Worm (Caenorhabditis elegans) whole organism, late embryonic: Measurements from ENCODE around the gene clec-210.

Experiments used
- dve-1 ChIP-seq: sonication (generic microtip); optimal IDR thresholded peaks from 2 replicates; lab custom pipeline; 2017; ENCODE audit warnings: antibody characterized with exemption, mild to moderate bottlenecking, missing genetic modification characterization, missing compliant biosample characterization
- fkh-6 ChIP-seq: sonication (generic microtip); optimal IDR thresholded peaks from 2 replicates; lab custom pipeline; 2016; ENCODE audit warnings: missing genetic modification characterization, missing compliant biosample characterization
- hlh-13 ChIP-seq: fragments of 200-800 bp; sonication (Bioruptor generic); optimal IDR thresholded peaks from 2 replicates; lab custom pipeline; 2018; ENCODE audit warnings: mild to moderate bottlenecking, missing genetic modification characterization, missing compliant biosample characterization
- hlh-8 ChIP-seq: sonication (generic microtip); optimal IDR thresholded peaks from 2 replicates; lab custom pipeline; 2016; ENCODE audit warnings: missing genotype, missing genetic modification characterization, missing compliant biosample characterization
- nfya-1 ChIP-seq: sonication (generic microtip); optimal IDR thresholded peaks from 2 replicates; lab custom pipeline; 2017; ENCODE audit warnings: missing genetic modification characterization, mild to moderate bottlenecking, missing compliant biosample characterization, antibody characterized with exemption, moderate library complexity
- nhr-11 ChIP-seq: fragments of 150-350 bp; optimal IDR thresholded peaks from 2 replicates; lab custom pipeline; 2014; ENCODE audit warnings: missing biosample characterization, missing genetic modification characterization
- pag-3 ChIP-seq: sonication (generic microtip); optimal IDR thresholded peaks from 2 replicates; lab custom pipeline; 2016; ENCODE audit warnings: missing compliant biosample characterization, missing genetic modification characterization, borderline replicate concordance
- rnt-1 ChIP-seq: sonication (generic microtip); optimal IDR thresholded peaks from 2 replicates; lab custom pipeline; 2016; ENCODE audit warnings: missing genetic modification characterization, missing compliant biosample characterization
- sdc-2 ChIP-seq: sonication (generic microtip); optimal IDR thresholded peaks from 2 replicates; lab custom pipeline; 2016; ENCODE audit warnings: missing genotype, missing genetic modification characterization, missing compliant biosample characterization
- sox-4 ChIP-seq: sonication (generic microtip); optimal IDR thresholded peaks from 2 replicates; lab custom pipeline; 2017; ENCODE audit warnings: mild to moderate bottlenecking, missing genetic modification characterization, inconsistent platforms, missing compliant biosample characterization
- tbx-2 ChIP-seq: sonication (generic microtip); optimal IDR thresholded peaks from 2 replicates; lab custom pipeline; 2016; ENCODE audit warnings: missing genetic modification characterization, missing compliant biosample characterization

DNA sequence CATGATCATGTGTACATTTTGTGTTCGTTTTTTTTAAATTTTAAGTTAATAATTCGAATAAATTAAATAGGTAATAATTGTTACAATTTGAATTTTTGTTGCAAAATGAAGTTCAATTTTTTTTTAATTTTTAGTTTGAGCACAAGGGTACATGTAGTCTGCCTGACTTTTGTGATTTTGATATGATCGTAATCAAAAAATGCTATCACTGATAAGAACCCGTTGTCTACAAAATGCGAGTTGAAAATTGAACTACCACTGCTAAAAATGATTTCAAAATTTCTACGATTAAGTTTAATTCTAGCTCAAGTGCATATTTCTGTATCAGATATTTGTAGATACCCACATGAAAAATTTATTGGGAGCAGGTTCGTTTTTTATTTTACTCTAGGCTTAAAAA is at the start of gene clec-210:
- TF ChIP-seq sox-4 (tag; lab: Kevin White, UChicago): no peak
- TF ChIP-seq fkh-6 (tag; lab: Kevin White, UChicago): no peak
- no peak for TF ChIP-seq tbx-2 (tag; lab: Kevin White, UChicago)
- TF ChIP-seq rnt-1: no peak
- no peak for TF ChIP-seq nfya-1 (tag; lab: Kevin White, UChicago)
- no peak for TF ChIP-seq hlh-8 (tag; lab: Kevin White, UChicago)
- no peak for TF ChIP-seq hlh-13 (GFP tag; lab: Kevin White, UChicago)
- no peak for TF ChIP-seq nhr-11
- TF ChIP-seq dve-1: no peak
- no peak for TF ChIP-seq pag-3 (tag; lab: Kevin White, UChicago)
- no peak for TF ChIP-seq sdc-2 (tag; lab: Kevin White, UChicago)
